Worm (Caenorhabditis elegans) whole organism, L3 larva: ENCODE data around the gene Y38H6C.15.

Source experiments
- ama-1 ChIP-seq: fragments of 150-350 bp; optimal IDR thresholded peaks from 2 replicates; lab custom pipeline; 2018
- ceh-82 ChIP-seq: fragments of 150-350 bp; optimal IDR thresholded peaks from 2 replicates; lab custom pipeline; 2014; ENCODE audit warnings: missing biosample characterization, missing genetic modification characterization
- elt-3 ChIP-seq, 3 experiments: fragments of 150-350 bp in 1 of 3; sonication (generic microtip) in 2 of 3; optimal IDR thresholded peaks; 2 replicates in 2 of 3; 4 replicates in 1 of 3; lab custom pipeline; 2014 to 2017; ENCODE audit warnings: missing biosample characterization in 3 of 3, missing genetic modification characterization in 3 of 3
- eor-1 ChIP-seq, 2 experiments: fragments of 150-350 bp; optimal IDR thresholded peaks; 2 replicates each; lab custom pipeline; 2014 to 2018; ENCODE audit warnings: missing biosample characterization in 2 of 2, missing genetic modification characterization in 2 of 2
- fos-1 ChIP-seq: fragments of 150-350 bp; optimal IDR thresholded peaks from 2 replicates; lab custom pipeline; 2014; ENCODE audit warnings: missing biosample characterization, missing genetic modification characterization
- lin-39 ChIP-seq: fragments of 150-350 bp; optimal IDR thresholded peaks from 2 replicates; lab custom pipeline; 2018; ENCODE audit warnings: missing biosample characterization, missing genetic modification reagents, missing genetic modification characterization
- nhr-11 ChIP-seq: fragments of 150-350 bp; optimal IDR thresholded peaks from 2 replicates; lab custom pipeline; 2014; ENCODE audit warnings: missing biosample characterization, missing genetic modification characterization
- nhr-237 ChIP-seq: fragments of 150-350 bp; optimal IDR thresholded peaks from 2 replicates; lab custom pipeline; 2014; ENCODE audit warnings: missing biosample characterization, missing genetic modification characterization
- nhr-67 ChIP-seq: fragments of 150-350 bp; optimal IDR thresholded peaks from 2 replicates; lab custom pipeline; 2014; ENCODE audit warnings: missing biosample characterization, missing genetic modification characterization
- snpc-4 ChIP-seq: fragments of 150-350 bp; optimal IDR thresholded peaks from 2 replicates; lab custom pipeline; 2014; ENCODE audit warnings: missing biosample characterization, missing genetic modification characterization
- unc-39 ChIP-seq: sonication (generic microtip); optimal IDR thresholded peaks from 4 replicates; lab custom pipeline; 2017; ENCODE audit warnings: missing biosample characterization, missing genetic modification characterization

DNA sequence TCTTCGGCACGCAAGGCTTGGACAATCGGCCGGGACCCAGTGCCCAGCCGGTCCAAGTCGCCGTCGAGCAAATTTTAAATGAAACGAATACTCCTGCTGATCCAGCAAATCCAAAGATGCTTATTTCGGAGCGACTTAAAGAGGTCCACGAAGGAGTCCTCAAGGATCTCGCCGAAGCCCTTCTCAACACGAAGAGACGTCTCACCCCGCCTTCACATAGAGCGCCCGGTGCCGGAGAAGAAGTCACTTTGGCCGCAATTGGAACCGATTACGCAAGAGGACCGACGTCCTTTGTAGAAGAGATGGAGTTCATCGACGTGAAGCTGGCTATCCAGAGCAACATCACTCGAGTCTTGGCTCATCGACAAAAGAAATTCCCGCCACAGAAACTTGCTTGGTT, 26.7 kb downstream of the Y38H6C.15 start:
- no peak for TF ChIP-seq snpc-4
- no peak for TF ChIP-seq ama-1 (lab: Kevin White, UChicago)
- TF ChIP-seq fos-1 (tag; lab: Kevin White, UChicago) = no peak
- TF ChIP-seq eor-1 (tag; optimal IDR thresholded peaks at IDR 0.05; lab: Kevin White, UChicago) = no peak
- no peak for TF ChIP-seq ceh-82 (tag; lab: Kevin White, UChicago)
- no peak for TF ChIP-seq nhr-237 (tag; lab: Kevin White, UChicago)
- TF ChIP-seq unc-39 = no peak
- TF ChIP-seq nhr-67 (tag; lab: Kevin White, UChicago) = no peak
- TF ChIP-seq elt-3 (tag; optimal IDR thresholded peaks at IDR 0.05; lab: Kevin White, UChicago) = no peak
- TF ChIP-seq lin-39 (tag; lab: Kevin White, UChicago) = no peak
- no peak for TF ChIP-seq nhr-11 (tag; lab: Kevin White, UChicago)
